Worm (Caenorhabditis elegans) whole organism, L1 larva: ENCODE results near the gene Y54F10BM.20.

Source experiments
- ceh-8 ChIP-seq: fragments of 200-800 bp; sonication (Bioruptor generic); optimal IDR thresholded peaks from 2 replicates; lab custom pipeline; 2018; ENCODE audit warnings: mild to moderate bottlenecking, missing genetic modification characterization, moderate library complexity, missing compliant biosample characterization
- ces-1 ChIP-seq: fragments of 150-350 bp; optimal IDR thresholded peaks from 2 replicates; lab custom pipeline; 2014; ENCODE audit warnings: missing biosample characterization, missing genetic modification reagents, missing genetic modification characterization
- dpl-1 ChIP-seq, 3 experiments: fragments of 150-350 bp in 2 of 3; sonication (generic microtip) in 1 of 3; optimal IDR thresholded peaks; 2 replicates each; lab custom pipeline; 2014 to 2017; ENCODE audit warnings: missing biosample characterization in 3 of 3, missing genetic modification characterization in 3 of 3, missing genetic modification reagents in 3 of 3
- egl-27 ChIP-seq, 2 experiments: fragments of 150-350 bp in 1 of 2; sonication (generic microtip); optimal IDR thresholded peaks; 3 replicates each; lab custom pipeline; 2017 to 2018; ENCODE audit warnings: missing biosample characterization in 2 of 2, missing genetic modification characterization in 2 of 2, missing genetic modification reagents in 2 of 2
- lin-35 ChIP-seq, 2 experiments: fragments of 150-350 bp; optimal IDR thresholded peaks; 2 replicates each; lab custom pipeline; 2014; ENCODE audit warnings: missing biosample characterization in 2 of 2, missing genetic modification characterization in 2 of 2, missing genetic modification reagents in 2 of 2
- mef-2 ChIP-seq: fragments of 150-350 bp; optimal IDR thresholded peaks from 2 replicates; lab custom pipeline; 2014; ENCODE audit warnings: missing biosample characterization, missing genetic modification characterization
- nhr-77 ChIP-seq: fragments of 150-350 bp; optimal IDR thresholded peaks from 2 replicates; lab custom pipeline; 2014; ENCODE audit warnings: missing biosample characterization, missing genetic modification characterization
- sptf-1 ChIP-seq: fragments of 150-350 bp; optimal IDR thresholded peaks from 2 replicates; lab custom pipeline; 2014; ENCODE audit warnings: missing biosample characterization, missing genetic modification characterization
- ztf-11 ChIP-seq, 2 experiments: sonication (generic microtip); optimal IDR thresholded peaks; 2 replicates each; lab custom pipeline; 2016 to 2017; ENCODE audit warnings: missing genetic modification characterization in 2 of 2, missing biosample characterization in 1 of 2, missing compliant biosample characterization in 1 of 2

ce11 chrIII:2343273-2343672, 35.2 kb downstream of the Y54F10BM.20 start, which contains the start of gene phf-5:
- TF ChIP-seq ceh-8 (GFP tag; lab: Kevin White, UChicago): no peak
- TF ChIP-seq egl-27 (tag; optimal IDR thresholded peaks at IDR 0.05; lab: Kevin White, UChicago): no peak
- no peak for TF ChIP-seq nhr-77 (tag; lab: Kevin White, UChicago)
- TF ChIP-seq lin-35 (GFP tag; optimal IDR thresholded peaks at IDR 0.05; lab: Kevin White, UChicago): no peak
- TF ChIP-seq ces-1 (GFP tag; lab: Kevin White, UChicago): no peak
- TF ChIP-seq mef-2: no peak
- no peak for TF ChIP-seq dpl-1 (GFP tag; optimal IDR thresholded peaks at IDR 0.05; lab: Kevin White, UChicago)
- no peak for TF ChIP-seq ztf-11 (tag; optimal IDR thresholded peaks at IDR 0.05; lab: Kevin White, UChicago)
- no peak for TF ChIP-seq sptf-1
